Fruit fly (Drosophila melanogaster): ENCODE results near the gene btn.

DNA sequence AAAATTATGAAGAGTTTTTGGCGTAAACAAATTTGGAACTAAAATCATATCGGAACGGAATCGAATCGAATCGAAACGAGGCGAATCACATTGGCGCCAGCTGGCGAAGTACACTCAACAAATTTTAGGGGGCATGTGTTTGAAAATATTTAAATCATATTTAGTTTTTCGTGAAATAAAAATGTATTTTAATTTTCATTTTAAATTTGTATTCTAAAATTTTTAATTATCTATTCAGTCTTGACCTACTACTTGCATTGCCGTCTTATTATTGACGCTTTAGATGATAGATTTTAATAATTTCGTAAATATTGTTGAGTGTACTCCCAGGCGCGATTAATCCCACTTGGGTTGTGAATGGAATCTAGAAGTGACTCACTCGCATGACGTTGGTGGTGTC lies 42.7 kb upstream of the btn start:
- TF ChIP-seq kay (GFP tag; ENCODE audit: borderline replicate concordance) (no peak), CG33017 (tag; optimal IDR thresholded peaks at IDR 0.05) (no peak), Mnt (GFP tag; optimal IDR thresholded peaks at IDR 0.05) (no peak), CG14711 (tag; optimal IDR thresholded peaks at IDR 0.05) (no peak), toe (GFP tag; optimal IDR thresholded peaks at IDR 0.05) (no peak), bab1 (GFP tag; optimal IDR thresholded peaks at IDR 0.05) (no peak), CG5204 (GFP tag; optimal IDR thresholded peaks at IDR 0.05) (no peak), Crg-1 (GFP tag; optimal IDR thresholded peaks at IDR 0.05) (no peak), CG1620 (GFP tag; optimal IDR thresholded peaks at IDR 0.05) (no peak), pad (GFP tag; optimal IDR thresholded peaks at IDR 0.05) (no peak), CG7101 (tag; optimal IDR thresholded peaks at IDR 0.05) (no peak), ovo (GFP tag; optimal IDR thresholded peaks at IDR 0.05) (no peak), CG11617 (GFP tag; optimal IDR thresholded peaks at IDR 0.05) (no peak), cnc (optimal IDR thresholded peaks at IDR 0.05) (no peak)
